Worm (Caenorhabditis elegans): ENCODE results near the gene Y42H9AR.1.

The Y42H9AR.1 gene

DNA sequence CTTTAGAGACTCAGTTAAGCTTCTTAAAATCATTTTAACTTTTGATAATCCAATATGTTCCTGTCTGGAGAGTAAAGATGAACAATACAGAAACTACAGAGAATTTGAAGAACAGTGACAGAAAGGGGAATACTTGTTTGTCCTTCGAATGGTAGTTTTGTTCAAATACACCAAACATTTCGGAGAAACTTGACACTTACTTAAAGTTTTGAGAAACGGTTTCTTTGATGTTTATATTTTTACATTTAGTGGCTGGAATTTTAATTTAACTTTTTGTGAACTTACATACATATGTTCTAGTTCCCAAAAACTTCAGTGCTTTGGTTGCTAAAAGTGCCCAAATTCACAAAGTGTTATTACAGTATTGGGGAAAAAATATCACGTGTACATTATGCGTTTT is 44.0 kb downstream of the Y42H9AR.1 start, which contains the start of gene B0218.5:
Gene B0218.5 (minus strand): TSS at position 101 of the 400 bp plus-strand sequence.
- TF ChIP-seq ets-4 (GFP tag; optimal IDR thresholded peaks at IDR 0.05) = no peak
- no peak for TF ChIP-seq egl-18 (GFP tag; IDR thresholded peaks at IDR 0.05)
- no peak for TF ChIP-seq dpl-1 (GFP tag; optimal IDR thresholded peaks at IDR 0.05)
- TF ChIP-seq hlh-26 (GFP tag; conservative IDR thresholded peaks at IDR 0.05) = no peak
- no peak for TF ChIP-seq B0019.2 (GFP tag; conservative IDR thresholded peaks at IDR 0.05)
- no peak for TF ChIP-seq nfya-2 (GFP tag; IDR thresholded peaks at IDR 0.05)
- TF ChIP-seq gei-17 (GFP tag; optimal IDR thresholded peaks at IDR 0.05) = no peak
- no peak for TF ChIP-seq ztf-3 (GFP tag; optimal IDR thresholded peaks at IDR 0.05)
- no peak for TF ChIP-seq tlf-1 (GFP tag; optimal IDR thresholded peaks at IDR 0.05)
- no peak for TF ChIP-seq rpc-1 (optimal IDR thresholded peaks at IDR 0.05)
- TF ChIP-seq rpc-1 (tag; optimal IDR thresholded peaks at IDR 0.05) = no peak
- TF ChIP-seq fkh-3 (tag; optimal IDR thresholded peaks at IDR 0.05) = no peak

ce11 chrIV:8159087-8159486 is 45.9 kb downstream of the Y42H9AR.1 start, which contains the start of gene faah-1:
faah-1 (plus strand) TSS chrIV:8159387.
- no peak for TF ChIP-seq F57A8.1 (GFP tag; optimal IDR thresholded peaks at IDR 0.05)
- no peak for TF ChIP-seq egl-44 (GFP tag; IDR thresholded peaks at IDR 0.05)
- no peak for TF ChIP-seq B0035.1 (tag; optimal IDR thresholded peaks at IDR 0.05)
- TF ChIP-seq K12H6.12 (tag; optimal IDR thresholded peaks at IDR 0.05) = no peak
- no peak for TF ChIP-seq repo-1 (tag; optimal IDR thresholded peaks at IDR 0.05)
- TF ChIP-seq lsl-1 (GFP tag; optimal IDR thresholded peaks at IDR 0.05) = no peak
- TF ChIP-seq mxl-1 (tag; optimal IDR thresholded peaks at IDR 0.05) = no peak
- no peak for TF ChIP-seq attf-5 (GFP tag; optimal IDR thresholded peaks at IDR 0.05)
- no peak for TF ChIP-seq tbp1 (GFP tag; optimal IDR thresholded peaks at IDR 0.05)
- TF ChIP-seq madf-6 (GFP tag; IDR thresholded peaks at IDR 0.05) = no peak
- TF ChIP-seq hsf-1 (GFP tag; IDR thresholded peaks at IDR 0.05) = no peak

DNA sequence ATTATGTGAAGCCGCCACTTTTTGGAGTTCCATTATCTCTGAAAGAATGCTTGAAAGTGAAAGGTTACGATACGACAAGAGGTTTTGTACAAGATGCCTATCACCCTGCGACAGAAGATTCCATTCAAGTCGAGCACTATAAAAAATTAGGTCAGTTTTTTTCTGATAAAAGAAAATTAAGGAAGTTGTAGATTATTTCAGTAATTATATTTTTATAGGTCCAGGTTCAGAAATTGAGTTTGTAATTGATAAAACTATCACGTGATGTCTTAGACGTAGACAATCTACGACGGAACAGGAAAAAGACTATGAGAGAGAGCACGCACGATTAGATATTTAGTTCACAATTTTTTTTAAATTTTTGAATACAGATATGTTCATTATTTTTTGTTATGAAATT is 46.8 kb downstream of the Y42H9AR.1 start:
- TF ChIP-seq ceh-100 (GFP tag; IDR thresholded peaks at IDR 0.05) (no peak), chd-7 (tag; optimal IDR thresholded peaks at IDR 0.05) (no peak), Y95B8A.8 (GFP tag; IDR thresholded peaks at IDR 0.05) (no peak), mel-28 (tag; optimal IDR thresholded peaks at IDR 0.05; ENCODE audit: borderline replicate concordance) (no peak), ztf-3 (GFP tag; optimal IDR thresholded peaks at IDR 0.05) (no peak), Y67H2A.10 (GFP tag; conservative IDR thresholded peaks at IDR 0.05) (no peak), rec-8 (tag; optimal IDR thresholded peaks at IDR 0.05) (no peak)

DNA sequence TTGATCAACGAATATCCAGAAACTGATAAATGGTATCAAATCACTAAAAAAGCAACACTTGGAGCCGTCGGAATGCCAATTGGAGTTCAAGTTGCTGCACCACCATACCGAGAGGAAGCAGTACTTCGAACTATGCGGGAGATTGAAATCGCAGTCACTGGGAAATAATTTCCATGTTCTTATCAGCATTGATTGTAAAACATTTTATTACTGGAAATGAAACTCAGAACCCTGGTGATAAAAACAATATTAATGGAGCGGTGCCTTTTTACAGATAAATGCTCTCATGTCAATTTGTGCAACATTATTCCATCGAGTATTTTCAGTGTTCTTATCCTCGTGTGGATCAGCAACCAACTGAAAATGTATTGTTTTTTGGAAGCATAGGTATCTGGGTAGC is 48.6 kb downstream of the Y42H9AR.1 start:
- TF ChIP-seq dpl-1 (GFP tag; optimal IDR thresholded peaks at IDR 0.05) = no peak
- no peak for TF ChIP-seq ceh-58 (GFP tag; IDR thresholded peaks at IDR 0.05)
- TF ChIP-seq nhr-80 (tag; optimal IDR thresholded peaks at IDR 0.05) = peak; percentile 41

DNA sequence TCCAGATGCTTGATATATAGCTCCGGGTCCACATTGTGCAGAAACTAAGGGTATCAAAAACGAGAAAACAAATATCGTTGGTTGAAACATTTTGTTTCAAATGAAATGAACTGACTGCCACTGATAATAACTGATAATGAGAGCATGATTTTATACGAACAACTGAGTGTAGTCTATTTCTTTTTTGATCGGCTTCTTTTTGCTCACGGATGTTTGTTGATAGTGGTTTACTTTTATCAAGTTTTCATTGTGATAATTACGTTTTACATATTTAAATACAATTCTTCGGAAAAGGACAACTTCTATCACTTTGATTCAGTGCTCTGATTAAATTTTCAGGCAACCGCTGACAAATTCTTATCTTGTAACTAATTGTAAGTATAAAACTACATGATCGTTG is 50.5 kb downstream of the Y42H9AR.1 start, which contains the start of gene clec-51:
Gene clec-51 (minus strand): TSS at position 114 of the 400 bp plus-strand sequence.
- TF ChIP-seq F10E7.11 (tag; optimal IDR thresholded peaks at IDR 0.05) = no peak
- TF ChIP-seq nhr-80 (tag; optimal IDR thresholded peaks at IDR 0.05) = peak; percentile 69

DNA sequence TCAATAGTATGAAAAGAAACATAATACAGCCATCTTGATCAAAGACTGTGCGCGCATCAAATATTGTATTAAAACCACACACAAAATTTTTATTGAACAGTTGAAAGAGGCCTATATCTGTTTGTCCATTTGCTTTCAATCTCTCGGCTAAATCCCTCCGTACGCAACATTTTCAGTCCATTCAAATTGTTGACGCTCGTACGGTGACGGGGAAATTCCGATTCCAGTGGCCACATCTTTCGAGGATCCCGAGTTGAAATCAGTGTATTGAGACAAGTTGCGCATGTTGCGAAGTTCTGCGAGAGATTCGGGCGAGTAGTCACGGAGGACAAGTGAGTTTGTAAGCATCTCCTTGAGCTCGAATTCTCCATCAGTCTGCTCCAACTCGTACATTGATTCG is 51.3 kb downstream of the Y42H9AR.1 start:
- TF ChIP-seq Y67H2A.10 (GFP tag; conservative IDR thresholded peaks at IDR 0.05) = no peak
- TF ChIP-seq C17E4.6 (GFP tag; IDR thresholded peaks at IDR 0.05) = no peak
- TF ChIP-seq ceh-27 (GFP tag; optimal IDR thresholded peaks at IDR 0.05) = no peak
- no peak for TF ChIP-seq hmg-20 (GFP tag; IDR thresholded peaks at IDR 0.05)
- TF ChIP-seq K12H6.12 (tag; optimal IDR thresholded peaks at IDR 0.05) = no peak
- TF ChIP-seq attf-3 (GFP tag; conservative IDR thresholded peaks at IDR 0.05) = no peak
